Worm (Caenorhabditis elegans): ENCODE data around the gene mlck-1.

DNA sequence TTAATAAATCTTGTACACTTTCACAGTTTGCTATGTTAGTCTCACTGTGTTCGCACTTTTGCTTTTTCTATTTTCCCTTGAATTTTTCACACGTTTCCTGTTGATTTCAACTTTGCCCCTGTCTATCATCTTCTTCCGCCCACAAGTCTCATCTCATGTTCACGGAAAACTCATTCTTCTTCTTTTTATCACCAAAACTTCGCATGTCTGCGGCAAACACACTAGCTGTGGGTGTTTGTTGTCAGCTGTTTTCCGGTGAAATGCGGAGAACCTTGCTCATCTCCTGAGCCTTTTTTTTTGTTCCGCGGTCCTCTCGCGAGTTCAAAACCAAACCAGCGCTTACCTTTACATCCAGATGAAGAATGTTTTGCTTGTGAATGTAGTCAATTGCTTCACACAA lies 1.1 kb downstream of the mlck-1 start:
- no peak for TF ChIP-seq nhr-67 (tag; optimal IDR thresholded peaks at IDR 0.05)
- TF ChIP-seq zag-1 (tag; optimal IDR thresholded peaks at IDR 0.05) = no peak

Measured in whole organism, L3 larva.